Fruit fly (Drosophila melanogaster): ENCODE measurements around the gene CG8312.
A peak's percentile ranks its signal among the peaks of the same experiment; 100 is the strongest.

Gene CG8312

dm6 chr3R:9605084-9605483 is 14.0 kb downstream of the CG8312 start:
- TF ChIP-seq ovo (GFP tag; optimal IDR thresholded peaks at IDR 0.05) (no peak), Hr96 (GFP tag; optimal IDR thresholded peaks at IDR 0.05) (no peak), tj (GFP tag; optimal IDR thresholded peaks at IDR 0.05) (no peak), Clk (GFP tag; optimal IDR thresholded peaks at IDR 0.05) (no peak), CG12768 (GFP tag; optimal IDR thresholded peaks at IDR 0.05) (no peak), Mnt (GFP tag; optimal IDR thresholded peaks at IDR 0.05) (no peak), CG7101 (tag; optimal IDR thresholded peaks at IDR 0.05) (no peak), kay (GFP tag; ENCODE audit: borderline replicate concordance) (no peak), CG33017 (tag; optimal IDR thresholded peaks at IDR 0.05) (no peak), CG7045 (GFP tag; optimal IDR thresholded peaks at IDR 0.05) (no peak), bab1 (GFP tag; optimal IDR thresholded peaks at IDR 0.05) (no peak), Crg-1 (GFP tag; optimal IDR thresholded peaks at IDR 0.05) (no peak), cnc (optimal IDR thresholded peaks at IDR 0.05) (no peak), pad (GFP tag; optimal IDR thresholded peaks at IDR 0.05) (no peak), CG5204 (GFP tag; optimal IDR thresholded peaks at IDR 0.05) (no peak), CG11617 (GFP tag; optimal IDR thresholded peaks at IDR 0.05) (no peak), toe (GFP tag; optimal IDR thresholded peaks at IDR 0.05) (no peak)

dm6 chr3R:9606913-9607804 is 16.1 kb downstream of the CG8312 start:
- TF ChIP-seq CG5204 (GFP tag; optimal IDR thresholded peaks at IDR 0.05) (no peak), CG12768 (GFP tag; optimal IDR thresholded peaks at IDR 0.05) (no peak), Mnt (GFP tag; optimal IDR thresholded peaks at IDR 0.05) (no peak), CG14711 (tag; optimal IDR thresholded peaks at IDR 0.05) (no peak), bab1 (GFP tag; optimal IDR thresholded peaks at IDR 0.05) (no peak), CG7101 (tag; optimal IDR thresholded peaks at IDR 0.05) (no peak), pad (GFP tag; optimal IDR thresholded peaks at IDR 0.05) (no peak), tj (GFP tag; optimal IDR thresholded peaks at IDR 0.05) (no peak), cnc (optimal IDR thresholded peaks at IDR 0.05) (no peak), Clk (GFP tag; optimal IDR thresholded peaks at IDR 0.05) (no peak), ovo (GFP tag; optimal IDR thresholded peaks at IDR 0.05) (no peak), CG7045 (GFP tag; optimal IDR thresholded peaks at IDR 0.05) (no peak)

- no peak for TF ChIP-seq toe (GFP tag; optimal IDR thresholded peaks at IDR 0.05)
Observed at dm6 chr3R:9608206-9608605, 17.1 kb downstream of the CG8312 start.

dm6 chr3R:9612217-9612616 is 21.1 kb downstream of the CG8312 start:
- TF ChIP-seq bab1 (GFP tag; optimal IDR thresholded peaks at IDR 0.05): peak; percentile 10
- no peak for TF ChIP-seq Hr96 (GFP tag; optimal IDR thresholded peaks at IDR 0.05)
- TF ChIP-seq tj (GFP tag; optimal IDR thresholded peaks at IDR 0.05): peak; percentile 10

- no peak for TF ChIP-seq Hr96 (GFP tag; optimal IDR thresholded peaks at IDR 0.05)
- no peak for TF ChIP-seq kay (GFP tag; ENCODE audit: borderline replicate concordance)
- no peak for TF ChIP-seq CG7045 (GFP tag; optimal IDR thresholded peaks at IDR 0.05)
- TF ChIP-seq CG12768 (GFP tag; optimal IDR thresholded peaks at IDR 0.05): no peak
- no peak for TF ChIP-seq CG5204 (GFP tag; optimal IDR thresholded peaks at IDR 0.05)
- no peak for TF ChIP-seq cnc (optimal IDR thresholded peaks at IDR 0.05)
- no peak for TF ChIP-seq Mnt (GFP tag; optimal IDR thresholded peaks at IDR 0.05)
- TF ChIP-seq CG11617 (GFP tag; optimal IDR thresholded peaks at IDR 0.05): no peak
- TF ChIP-seq CG1620 (GFP tag; optimal IDR thresholded peaks at IDR 0.05): no peak
- no peak for TF ChIP-seq tj (GFP tag; optimal IDR thresholded peaks at IDR 0.05)
- TF ChIP-seq CG7101 (tag; optimal IDR thresholded peaks at IDR 0.05): no peak
Observed at dm6 chr3R:9613124-9613523, 22.0 kb downstream of the CG8312 start.

dm6 chr3R:9618331-9618730 is 27.2 kb downstream of the CG8312 start:
- TF ChIP-seq bab1 (GFP tag; optimal IDR thresholded peaks at IDR 0.05) (peak; percentile 81), CG7101 (tag; optimal IDR thresholded peaks at IDR 0.05) (peak; percentile 36), CG1620 (GFP tag; optimal IDR thresholded peaks at IDR 0.05) (no peak), ovo (GFP tag; optimal IDR thresholded peaks at IDR 0.05) (no peak), Hr96 (GFP tag; optimal IDR thresholded peaks at IDR 0.05) (no peak), CG5204 (GFP tag; optimal IDR thresholded peaks at IDR 0.05) (peak; percentile 36), cic (GFP tag; optimal IDR thresholded peaks at IDR 0.05) (no peak), toe (GFP tag; optimal IDR thresholded peaks at IDR 0.05) (no peak), CG14711 (tag; optimal IDR thresholded peaks at IDR 0.05) (peak; percentile 47), Crg-1 (GFP tag; optimal IDR thresholded peaks at IDR 0.05) (no peak), CG12768 (GFP tag; optimal IDR thresholded peaks at IDR 0.05) (peak; percentile 43), CG7045 (GFP tag; optimal IDR thresholded peaks at IDR 0.05) (peak; percentile 58), kay (GFP tag; ENCODE audit: borderline replicate concordance) (no peak), CG33017 (tag; optimal IDR thresholded peaks at IDR 0.05) (peak; percentile 4), Clk (GFP tag; optimal IDR thresholded peaks at IDR 0.05) (no peak), pad (GFP tag; optimal IDR thresholded peaks at IDR 0.05) (peak; percentile 7)

dm6 chr3R:9620278-9620677 is 29.2 kb downstream of the CG8312 start:
- TF ChIP-seq bab1 (GFP tag; optimal IDR thresholded peaks at IDR 0.05) (no peak), toe (GFP tag; optimal IDR thresholded peaks at IDR 0.05) (peak; percentile 20), CG7045 (GFP tag; optimal IDR thresholded peaks at IDR 0.05) (peak; percentile 29)
